Worm (Caenorhabditis elegans) whole organism, L2 larva: ENCODE measurements around the gene C09F5.3.

Experiments
- ama-1 ChIP-seq: fragments of 150-350 bp; optimal IDR thresholded peaks from 2 replicates; lab custom pipeline; 2018; ENCODE audit warnings: inconsistent platforms
- ceh-16 ChIP-seq: fragments of 150-350 bp; optimal IDR thresholded peaks from 2 replicates; lab custom pipeline; 2014; ENCODE audit warnings: missing biosample characterization, missing genetic modification characterization
- ceh-82 ChIP-seq: fragments of 150-350 bp; optimal IDR thresholded peaks from 2 replicates; lab custom pipeline; 2014; ENCODE audit warnings: missing biosample characterization, missing genetic modification characterization
- egl-27 ChIP-seq: sonication (generic microtip); optimal IDR thresholded peaks from 3 replicates; lab custom pipeline; 2017; ENCODE audit warnings: missing biosample characterization, missing genetic modification reagents, missing genetic modification characterization
- lin-13 ChIP-seq: fragments of 150-350 bp; optimal IDR thresholded peaks from 2 replicates; lab custom pipeline; 2014; ENCODE audit warnings: missing biosample characterization, missing genetic modification reagents, missing genetic modification characterization
- nhr-10 ChIP-seq: sonication (generic microtip); optimal IDR thresholded peaks from 2 replicates; lab custom pipeline; 2017; ENCODE audit warnings: missing biosample characterization, missing genetic modification characterization
- nhr-77 ChIP-seq: fragments of 150-350 bp; optimal IDR thresholded peaks from 2 replicates; lab custom pipeline; 2014; ENCODE audit warnings: missing biosample characterization, missing genetic modification characterization
- skn-1 ChIP-seq: sonication (generic microtip); optimal IDR thresholded peaks from 2 replicates; lab custom pipeline; 2017; ENCODE audit warnings: missing biosample characterization, missing genetic modification characterization
- ztf-11 ChIP-seq: sonication (generic microtip); optimal IDR thresholded peaks from 2 replicates; lab custom pipeline; 2017; ENCODE audit warnings: missing biosample characterization, missing genetic modification characterization

ce11 chrIII:665173-665757, at the start of gene C09F5.3:
- no peak for TF ChIP-seq ama-1 (lab: Kevin White, UChicago)
- no peak for TF ChIP-seq nhr-10 (tag; lab: Kevin White, UChicago)
- no peak for TF ChIP-seq nhr-77 (tag; lab: Kevin White, UChicago)
- TF ChIP-seq egl-27 (tag; lab: Kevin White, UChicago) = no peak
- no peak for TF ChIP-seq ztf-11 (tag; lab: Kevin White, UChicago)
- no peak for TF ChIP-seq skn-1 (tag; lab: Kevin White, UChicago)
- TF ChIP-seq lin-13 (GFP tag; lab: Kevin White, UChicago) = no peak
- no peak for TF ChIP-seq ceh-16
- TF ChIP-seq ceh-82 (tag; lab: Kevin White, UChicago) = no peak
